Fruit fly (Drosophila melanogaster): ENCODE results near the gene phu.

Gene phu

DNA sequence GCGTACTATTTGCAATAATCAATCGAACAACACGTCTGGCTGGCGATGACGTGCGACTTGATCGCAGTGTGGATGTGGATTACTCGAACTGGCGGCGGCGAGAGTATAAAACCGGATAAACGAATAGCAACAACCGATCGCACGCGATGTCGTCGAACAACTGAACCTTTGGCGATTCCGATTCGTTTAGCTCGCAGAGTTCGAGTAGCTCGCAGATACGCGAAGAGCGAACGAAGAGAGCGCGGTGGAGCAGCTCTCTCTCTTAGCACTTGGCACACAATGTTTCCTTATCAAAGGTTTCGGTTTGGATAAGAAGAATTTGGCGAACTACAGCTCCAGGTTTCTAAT lies 7.8 kb downstream of the phu start, which contains the start of gene RhoL (continued):
- TF ChIP-seq ssp (GFP tag; IDR thresholded peaks at IDR 0.05) (no peak), Deaf1 (tag; optimal IDR thresholded peaks at IDR 0.05) (peak; percentile 95), eve (GFP tag; optimal IDR thresholded peaks at IDR 0.05) (no peak), h (optimal IDR thresholded peaks at IDR 0.05) (no peak), CG3281 (GFP tag; optimal IDR thresholded peaks at IDR 0.05) (peak; percentile 26), Xbp1 (GFP tag; optimal IDR thresholded peaks at IDR 0.05) (peak; percentile 21), seq (GFP tag; IDR thresholded peaks at IDR 0.05) (no peak), B-H1 (GFP tag; IDR thresholded peaks at IDR 0.05) (no peak; the same call in 2 of the 3 replicates), Fer3 (tag; optimal IDR thresholded peaks at IDR 0.05) (no peak), nom (GFP tag; optimal IDR thresholded peaks at IDR 0.05) (peak; percentile 76), CG16779 (GFP tag; IDR thresholded peaks at IDR 0.05) (peak; percentile 49; the same call in 1 of the 2 replicates), al (GFP tag; IDR thresholded peaks at IDR 0.05) (no peak), CG17361 (GFP tag; IDR thresholded peaks at IDR 0.05) (no peak), CG7357 (GFP tag; IDR thresholded peaks at IDR 0.05) (no peak), shn (GFP tag; optimal IDR thresholded peaks at IDR 0.05) (no peak), NFAT (GFP tag; IDR thresholded peaks at IDR 0.05) (0 out of 2 replicates have a peak, but pooled peaks have one; percentile 21), wdn (GFP tag; IDR thresholded peaks at IDR 0.05) (no peak), Eip74EF (GFP tag; optimal IDR thresholded peaks at IDR 0.05) (peak in 1 of 2 experiments; percentile 23), CG4404 (GFP tag; IDR thresholded peaks at IDR 0.05) (no peak), Awh (GFP tag; IDR thresholded peaks at IDR 0.05) (0 out of 2 replicates have a peak, but pooled peaks have one; percentile 37), Meics (GFP tag; optimal IDR thresholded peaks at IDR 0.05) (no peak), slou (GFP tag; optimal IDR thresholded peaks at IDR 0.05) (no peak), chm (GFP tag; IDR thresholded peaks at IDR 0.05) (peak; percentile 67), zfh2 (GFP tag; optimal IDR thresholded peaks at IDR 0.05) (no peak), Sox100B (GFP tag; optimal IDR thresholded peaks at IDR 0.05) (no peak), ATbp (GFP tag; optimal IDR thresholded peaks at IDR 0.05) (no peak), bab2 (GFP tag; optimal IDR thresholded peaks at IDR 0.05) (no peak), otp (GFP tag; IDR thresholded peaks at IDR 0.05) (no peak), gcm (GFP tag; optimal IDR thresholded peaks at IDR 0.05) (no peak), Mad (GFP tag; optimal IDR thresholded peaks at IDR 0.05) (no peak), D19B (GFP tag; optimal IDR thresholded peaks at IDR 0.05) (no peak), CG15479 (GFP tag; optimal IDR thresholded peaks at IDR 0.05) (no peak), CG10959 (GFP tag; IDR thresholded peaks at IDR 0.05) (no peak), Camta (GFP tag; optimal IDR thresholded peaks at IDR 0.05) (no peak), NfI (GFP tag; optimal IDR thresholded peaks at IDR 0.05) (peak; percentile 3), CG9727 (GFP tag; optimal IDR thresholded peaks at IDR 0.05) (no peak), Drgx (GFP tag; IDR thresholded peaks at IDR 0.05) (peak; percentile 45; the same call in 1 of the 2 replicates), Mrtf (GFP tag; IDR thresholded peaks at IDR 0.05) (no peak), CG7786 (GFP tag; optimal IDR thresholded peaks at IDR 0.05) (no peak), dmrt99B (tag; optimal IDR thresholded peaks at IDR 0.05) (no peak), esg (GFP tag; conservative IDR thresholded peaks at IDR 0.05) (no peak), toy (GFP tag; IDR thresholded peaks at IDR 0.05) (0 out of 2 replicates have a peak, but pooled peaks have one; percentile 40), crp (GFP tag; optimal IDR thresholded peaks at IDR 0.05) (no peak), ind (GFP tag; optimal IDR thresholded peaks at IDR 0.05) (no peak), so (GFP tag; IDR thresholded peaks at IDR 0.05) (0 out of 3 replicates have a peak, but pooled peaks have one; percentile 22), CG7745 (tag; optimal IDR thresholded peaks at IDR 0.05) (no peak), nau (GFP tag; optimal IDR thresholded peaks at IDR 0.05) (peak; percentile 37), CG4707 (GFP tag; optimal IDR thresholded peaks at IDR 0.05) (peak; percentile 36), disco-r (GFP tag; optimal IDR thresholded peaks at IDR 0.05) (no peak), CG33213 (GFP tag; optimal IDR thresholded peaks at IDR 0.05) (no peak), CG8359 (GFP tag; optimal IDR thresholded peaks at IDR 0.05; ENCODE audit: borderline replicate concordance) (peak; percentile 11), Six4 (GFP tag; optimal IDR thresholded peaks at IDR 0.05) (no peak)
